Fruit fly (Drosophila melanogaster): ENCODE data around the gene RpL8.

The RpL8 gene

dm6 chr3L:2634929-2635799, 47.9 kb downstream of the RpL8 start:
- TF ChIP-seq psq (optimal IDR thresholded peaks at IDR 0.05) (peak; percentile 98), Sin3A (optimal IDR thresholded peaks at IDR 0.05) (no peak), ttk (optimal IDR thresholded peaks at IDR 0.05) (no peak), Myc (optimal IDR thresholded peaks at IDR 0.05) (no peak), insv (optimal IDR thresholded peaks at IDR 0.05) (no peak), h (optimal IDR thresholded peaks at IDR 0.05) (no peak)

- TF ChIP-seq Sin3A (optimal IDR thresholded peaks at IDR 0.05) (no peak), psq (optimal IDR thresholded peaks at IDR 0.05) (peak; percentile 71)
These were observed 49.0 kb downstream of the RpL8 start for dm6 chr3L:2636023-2636968.
